Fruit fly (Drosophila melanogaster) whole organism, embryonic: Measurements from ENCODE around the gene CG31223.

Experiments
- Atf-2 ChIP-seq: fragments of 200-800 bp; sonication (Bioruptor generic); optimal IDR thresholded peaks from 2 replicates; lab custom pipeline; 2016; ENCODE audit warnings: missing biosample characterization, missing genetic modification characterization
- Atf6 ChIP-seq: fragments of 200-800 bp; sonication (Bioruptor generic); IDR thresholded peaks from 2 replicates; pipeline ENCODE4 v1.3.6; 2022; ENCODE audit warnings: missing biosample characterization, missing genetic modification characterization
- B-H2 ChIP-seq: fragments of 200-800 bp; sonication (Bioruptor generic); optimal IDR thresholded peaks from 2 replicates; lab custom pipeline; 2018; ENCODE audit warnings: missing biosample characterization, mild to moderate bottlenecking, missing genetic modification characterization
- Blimp-1 ChIP-seq: fragments of 200-800 bp; sonication (Bioruptor generic); optimal IDR thresholded peaks from 3 replicates; lab custom pipeline; 2018; ENCODE audit warnings: missing biosample characterization, missing genetic modification characterization, mild to moderate bottlenecking, moderate library complexity, missing genetic modification reagents
- CG10366 ChIP-seq: fragments of 200-800 bp; sonication (Bioruptor generic); IDR thresholded peaks from 2 replicates; pipeline ENCODE4 v1.3.6; 2022; ENCODE audit warnings: missing biosample characterization, missing genetic modification characterization
- CG10979 ChIP-seq: fragments of 200-800 bp; sonication (Bioruptor generic); optimal IDR thresholded peaks from 2 replicates; lab custom pipeline; 2018; ENCODE audit warnings: missing biosample characterization, mild to moderate bottlenecking, missing genetic modification characterization, moderate library complexity
- CG11504 ChIP-seq: fragments of 200-800 bp; sonication (Bioruptor generic); optimal IDR thresholded peaks from 3 replicates; lab custom pipeline; 2019; ENCODE audit warnings: missing biosample characterization, mild to moderate bottlenecking, missing genetic modification characterization, moderate library complexity
- CG12219 ChIP-seq: fragments of 200-800 bp; sonication (Bioruptor generic); optimal IDR thresholded peaks from 3 replicates; lab custom pipeline; 2018; ENCODE audit warnings: missing biosample characterization, mild to moderate bottlenecking, missing genetic modification characterization
- CG13296 ChIP-seq: fragments of 200-800 bp; sonication (Bioruptor generic); optimal IDR thresholded peaks from 3 replicates; lab custom pipeline; 2018; ENCODE audit warnings: missing biosample characterization, mild to moderate bottlenecking, missing genetic modification characterization
- CG13624 ChIP-seq: fragments of 200-800 bp; sonication (Bioruptor generic); optimal IDR thresholded peaks from 2 replicates; lab custom pipeline; 2016; ENCODE audit warnings: missing biosample characterization, missing genetic modification characterization
- CG15011 ChIP-seq: fragments of 200-800 bp; sonication (Bioruptor generic); optimal IDR thresholded peaks from 3 replicates; lab custom pipeline; 2018; ENCODE audit warnings: missing biosample characterization, mild to moderate bottlenecking, missing genetic modification characterization
- CG17186 ChIP-seq: fragments of 200-800 bp; sonication (Bioruptor generic); optimal IDR thresholded peaks from 3 replicates; lab custom pipeline; 2017; ENCODE audit warnings: missing biosample characterization, missing genetic modification reagents, missing genetic modification characterization
- CG2678 ChIP-seq: fragments of 200-800 bp; sonication (Bioruptor generic); optimal IDR thresholded peaks from 3 replicates; lab custom pipeline; 2019; ENCODE audit warnings: missing biosample characterization, mild to moderate bottlenecking, missing genetic modification characterization, moderate library complexity
- CG2889 ChIP-seq: fragments of 200-800 bp; sonication (Bioruptor generic); IDR thresholded peaks from 3 replicates; pipeline ENCODE4 v1.3.6; 2022; ENCODE audit warnings: missing biosample characterization, missing genetic modification characterization
- CG30020 ChIP-seq: fragments of 200-800 bp; optimal IDR thresholded peaks from 2 replicates; lab custom pipeline; 2019; ENCODE audit warnings: missing biosample characterization, mild to moderate bottlenecking, missing genetic modification characterization, moderate library complexity
- CG31224 ChIP-seq: fragments of 200-800 bp; sonication (Bioruptor generic); IDR thresholded peaks from 2 replicates; pipeline ENCODE4 v1.3.6; 2022; ENCODE audit warnings: missing biosample characterization, missing genetic modification characterization
- CG33213 ChIP-seq: fragments of 200-800 bp; sonication (Bioruptor generic); optimal IDR thresholded peaks from 3 replicates; lab custom pipeline; 2016; ENCODE audit warnings: missing biosample characterization, missing genetic modification characterization
- CG6683 ChIP-seq: fragments of 200-800 bp; sonication (Bioruptor generic); optimal IDR thresholded peaks from 2 replicates; lab custom pipeline; 2017; ENCODE audit warnings: missing biosample characterization, mild to moderate bottlenecking, missing genetic modification characterization, missing genetic modification reagents
- CG7786 ChIP-seq: fragments of 200-800 bp; sonication (Bioruptor generic); optimal IDR thresholded peaks from 2 replicates; lab custom pipeline; 2016; ENCODE audit warnings: missing biosample characterization, missing genetic modification characterization
- CG8281 ChIP-seq: fragments of 200-800 bp; sonication (Bioruptor generic); optimal IDR thresholded peaks from 2 replicates; lab custom pipeline; 2018; ENCODE audit warnings: missing biosample characterization, mild to moderate bottlenecking, missing genetic modification characterization, moderate library complexity
- CG9817 ChIP-seq: fragments of 200-800 bp; sonication (Bioruptor generic); optimal IDR thresholded peaks from 2 replicates; lab custom pipeline; 2018; ENCODE audit warnings: missing biosample characterization, mild to moderate bottlenecking, missing genetic modification characterization, moderate library complexity
- Chrac-16 ChIP-seq: fragments of 200-800 bp; sonication (Bioruptor generic); optimal IDR thresholded peaks from 3 replicates; lab custom pipeline; 2016; ENCODE audit warnings: missing biosample characterization, missing genetic modification characterization
- CkIIα-i1 ChIP-seq: fragments of 200-800 bp; sonication (Bioruptor generic); IDR thresholded peaks from 2 replicates; pipeline ENCODE4 v1.3.6; 2022; ENCODE audit warnings: missing biosample characterization, missing genetic modification characterization
- Dbx ChIP-seq: fragments of 200-800 bp; sonication (Bioruptor generic); IDR thresholded peaks from 3 replicates; pipeline ENCODE4 v1.3.6; 2022; ENCODE audit warnings: missing biosample characterization, missing genetic modification characterization
- Deaf1 ChIP-seq: fragments of 200-800 bp; optimal IDR thresholded peaks from 3 replicates; lab custom pipeline; 2019; ENCODE audit warnings: missing biosample characterization, mild to moderate bottlenecking, missing genetic modification characterization, moderate library complexity
- Elba2 ChIP-seq: fragments of 200-800 bp; sonication (Bioruptor generic); optimal IDR thresholded peaks from 3 replicates; lab custom pipeline; 2016; ENCODE audit warnings: missing biosample characterization, missing genetic modification characterization
- Gsc ChIP-seq: fragments of 200-800 bp; sonication (Bioruptor generic); IDR thresholded peaks from 2 replicates; pipeline ENCODE4 v1.3.6; 2022; ENCODE audit warnings: missing biosample characterization, missing genetic modification characterization
- Mes4 ChIP-seq: fragments of 200-800 bp; sonication (Bioruptor generic); optimal IDR thresholded peaks from 2 replicates; lab custom pipeline; 2016; ENCODE audit warnings: missing biosample characterization, missing genetic modification characterization
- NFAT ChIP-seq: fragments of 200-800 bp; sonication (Bioruptor generic); IDR thresholded peaks from 2 replicates; pipeline ENCODE4 v1.3.6; 2022; ENCODE audit warnings: missing biosample characterization, missing genetic modification characterization
- NfI ChIP-seq: fragments of 200-800 bp; sonication (Bioruptor generic); optimal IDR thresholded peaks from 3 replicates; lab custom pipeline; 2018; ENCODE audit warnings: missing biosample characterization, mild to moderate bottlenecking, missing genetic modification characterization, moderate library complexity
- Ptx1 ChIP-seq: fragments of 200-800 bp; sonication (Bioruptor generic); IDR thresholded peaks from 2 replicates; pipeline ENCODE4 v1.3.6; 2022; ENCODE audit warnings: missing biosample characterization, missing genetic modification characterization
- Ravus ChIP-seq: fragments of 200-800 bp; sonication (Bioruptor generic); IDR thresholded peaks from 2 replicates; pipeline ENCODE4 v1.3.6; 2022; ENCODE audit warnings: missing biosample characterization, missing genetic modification characterization
- Side ChIP-seq: fragments of 200-800 bp; sonication (Bioruptor generic); optimal IDR thresholded peaks from 2 replicates; lab custom pipeline; 2016; ENCODE audit warnings: missing biosample characterization, missing genetic modification characterization
- Vsx1 ChIP-seq: fragments of 200-800 bp; sonication (Bioruptor generic); optimal IDR thresholded peaks from 2 replicates; lab custom pipeline; 2017; ENCODE audit warnings: missing biosample characterization, mild to moderate bottlenecking, missing genetic modification characterization, missing genetic modification reagents
- ase ChIP-seq: fragments of 200-800 bp; sonication (Bioruptor generic); IDR thresholded peaks from 3 replicates; pipeline ENCODE4 v1.3.6; 2022; ENCODE audit warnings: missing biosample characterization, missing genetic modification characterization
- bsh ChIP-seq, 2 experiments: fragments of 200-800 bp; sonication (Bioruptor generic); optimal IDR thresholded peaks; 2 replicates each; lab custom pipeline; 2017 to 2018; ENCODE audit warnings: mild to moderate bottlenecking in 2 of 2, missing biosample characterization in 2 of 2, missing genetic modification characterization in 2 of 2, moderate library complexity in 1 of 2
- dimm ChIP-seq: fragments of 200-800 bp; sonication (Bioruptor generic); IDR thresholded peaks from 2 replicates; pipeline ENCODE4 v1.3.6; 2022; ENCODE audit warnings: missing biosample characterization, missing genetic modification characterization
- fd96Cb ChIP-seq: fragments of 200-800 bp; sonication (Bioruptor generic); optimal IDR thresholded peaks from 2 replicates; lab custom pipeline; 2018; ENCODE audit warnings: missing biosample characterization, mild to moderate bottlenecking, missing genetic modification characterization, moderate library complexity
- grn ChIP-seq: fragments of 200-800 bp; sonication (Bioruptor generic); optimal IDR thresholded peaks from 3 replicates; lab custom pipeline; 2017; ENCODE audit warnings: missing biosample characterization, missing genetic modification characterization
- gsb ChIP-seq: fragments of 200-800 bp; sonication (Bioruptor generic); IDR thresholded peaks from 2 replicates; pipeline ENCODE4 v1.3.6; 2022; ENCODE audit warnings: missing biosample characterization, missing genetic modification characterization
- gsb-n ChIP-seq: fragments of 200-800 bp; sonication (Bioruptor generic); optimal IDR thresholded peaks from 3 replicates; lab custom pipeline; 2018; ENCODE audit warnings: missing biosample characterization, mild to moderate bottlenecking, missing genetic modification characterization
- gt ChIP-seq: fragments of 200-800 bp; sonication (Bioruptor generic); IDR thresholded peaks from 2 replicates; pipeline ENCODE4 v1.3.6; 2022; ENCODE audit warnings: missing biosample characterization, missing genetic modification characterization
- her ChIP-seq: fragments of 200-800 bp; sonication (Bioruptor generic); optimal IDR thresholded peaks from 2 replicates; lab custom pipeline; 2016; ENCODE audit warnings: missing biosample characterization, missing genetic modification characterization
- ind ChIP-seq: fragments of 200-800 bp; sonication (Bioruptor generic); optimal IDR thresholded peaks from 3 replicates; lab custom pipeline; 2016; ENCODE audit warnings: missing biosample characterization, missing genetic modification characterization
- lab ChIP-seq: fragments of 200-800 bp; sonication (Bioruptor generic); optimal IDR thresholded peaks from 3 replicates; lab custom pipeline; 2017; ENCODE audit warnings: missing biosample characterization, missing genetic modification characterization, mild to moderate bottlenecking, moderate library complexity, missing genetic modification reagents
- ranshi ChIP-seq: fragments of 200-800 bp; sonication (Bioruptor generic); IDR thresholded peaks from 2 replicates; pipeline ENCODE4 v1.3.6; 2022; ENCODE audit warnings: missing biosample characterization, missing genetic modification characterization
- shn ChIP-seq: fragments of 200-800 bp; sonication (Bioruptor generic); optimal IDR thresholded peaks from 3 replicates; lab custom pipeline; 2016; ENCODE audit warnings: missing biosample characterization, missing genetic modification characterization
- sim ChIP-seq: fragments of 200-800 bp; sonication (Bioruptor generic); IDR thresholded peaks from 2 replicates; pipeline ENCODE4 v1.3.6; 2022; ENCODE audit warnings: missing biosample characterization, missing genetic modification characterization
- stc ChIP-seq: fragments of 200-800 bp; sonication (Bioruptor generic); IDR thresholded peaks from 2 replicates; pipeline ENCODE4 v1.3.6; 2022; ENCODE audit warnings: missing biosample characterization, missing genetic modification characterization
- tap ChIP-seq: fragments of 200-800 bp; optimal IDR thresholded peaks from 3 replicates; lab custom pipeline; 2019; ENCODE audit warnings: missing biosample characterization, mild to moderate bottlenecking, missing genetic modification characterization, moderate library complexity
- unpg ChIP-seq: fragments of 200-800 bp; sonication (Bioruptor generic); optimal IDR thresholded peaks from 3 replicates; lab custom pipeline; 2018; ENCODE audit warnings: missing biosample characterization, mild to moderate bottlenecking, missing genetic modification characterization, moderate library complexity
- vfl ChIP-seq: fragments of 200-800 bp; sonication (Bioruptor generic); optimal IDR thresholded peaks from 2 replicates; lab custom pipeline; 2016; ENCODE audit warnings: missing biosample characterization, missing genetic modification characterization

The CG31223 gene

dm6 chr3R:20833664-20834063, 2.7 kb downstream of the CG31223 start (continued):
- peak; percentile 2 for TF ChIP-seq CG2678 (tag; lab: Kevin White, UChicago)
- TF ChIP-seq Deaf1 (tag; lab: Kevin White, UChicago) = no peak
- TF ChIP-seq CG6683 = no peak
- no peak for TF ChIP-seq Ravus
- no peak for TF ChIP-seq B-H2 (GFP tag; lab: Kevin White, UChicago)
- no peak for TF ChIP-seq CG33213
- no peak for TF ChIP-seq CG7786 (GFP tag; lab: Kevin White, UChicago)
- peak; percentile 2 for TF ChIP-seq Atf-2 (GFP tag; lab: Kevin White, UChicago)
- TF ChIP-seq CG12219 = no peak
- TF ChIP-seq ase = no peak
- TF ChIP-seq shn (GFP tag; lab: Kevin White, UChicago) = peak; percentile 18
- TF ChIP-seq sim (GFP tag; lab: Robert Waterston, UW) = peak; percentile 29; the same call in 1 of the 2 replicates
- no peak for TF ChIP-seq Gsc (GFP tag; lab: Robert Waterston, UW)
- 0 out of 3 replicates have a peak, but pooled peaks have one; percentile 17 for TF ChIP-seq CG2889 (GFP tag; lab: Robert Waterston, UW)
- TF ChIP-seq CG8281 = no peak
- no peak for TF ChIP-seq NFAT (GFP tag; lab: Robert Waterston, UW)
- TF ChIP-seq dimm (GFP tag; lab: Robert Waterston, UW) = 0 out of 2 replicates have a peak, but pooled peaks have one; percentile 36
- TF ChIP-seq her (GFP tag; lab: Kevin White, UChicago) = no peak
- TF ChIP-seq grn = no peak
- TF ChIP-seq vfl (GFP tag; lab: Kevin White, UChicago) = no peak
- no peak for TF ChIP-seq Dbx (GFP tag; lab: Robert Waterston, UW)
- peak; percentile 43 for TF ChIP-seq CG10366
- TF ChIP-seq gt (GFP tag; lab: Robert Waterston, UW) = no peak
- TF ChIP-seq gsb-n (tag; lab: Kevin White, UChicago) = peak; percentile 10
- peak; percentile 37 for TF ChIP-seq CG10979
- no peak for TF ChIP-seq CkIIα-i1 (GFP tag; lab: Robert Waterston, UW)
- TF ChIP-seq ind (GFP tag; lab: Kevin White, UChicago) = peak; percentile 46
- peak; percentile 24 for TF ChIP-seq fd96Cb (tag; lab: Kevin White, UChicago)
- TF ChIP-seq CG13624 (GFP tag; lab: Kevin White, UChicago) = no peak
- TF ChIP-seq tap = no peak
- no peak for TF ChIP-seq gsb (GFP tag; lab: Robert Waterston, UW)
- TF ChIP-seq CG11504 = peak; percentile 48
- no peak for TF ChIP-seq ranshi (GFP tag; lab: Robert Waterston, UW)
- TF ChIP-seq Blimp-1 = peak; percentile 32
- no peak for TF ChIP-seq CG15011 (GFP tag; lab: Kevin White, UChicago)
- TF ChIP-seq Mes4 (GFP tag; lab: Kevin White, UChicago) = peak; percentile 9
- TF ChIP-seq CG17186 (GFP tag; lab: Kevin White, UChicago) = no peak
- TF ChIP-seq stc (GFP tag; lab: Robert Waterston, UW) = peak; percentile 48; the same call in 1 of the 2 replicates
- TF ChIP-seq CG13296 (GFP tag; lab: Kevin White, UChicago) = no peak
- peak; percentile 38; the same call in 1 of the 2 replicates for TF ChIP-seq Ptx1
- TF ChIP-seq Side (GFP tag; lab: Kevin White, UChicago) = no peak
- peak in 1 of 2 experiments; percentile 55 for TF ChIP-seq bsh (GFP tag; optimal IDR thresholded peaks at IDR 0.05; lab: Kevin White, UChicago)
- TF ChIP-seq Vsx1 (GFP tag; lab: Kevin White, UChicago) = no peak
- peak; percentile 33 for TF ChIP-seq unpg
- TF ChIP-seq lab = no peak
- TF ChIP-seq CG9817 (tag; lab: Kevin White, UChicago) = no peak
- TF ChIP-seq CG31224 (GFP tag; lab: Robert Waterston, UW) = no peak
- no peak for TF ChIP-seq CG30020 (tag; lab: Kevin White, UChicago)
- TF ChIP-seq Chrac-16 (GFP tag; lab: Kevin White, UChicago) = peak; percentile 10
- peak; percentile 29 for TF ChIP-seq NfI
- TF ChIP-seq Atf6 (GFP tag; lab: Robert Waterston, UW) = peak; percentile 32; the same call in 1 of the 2 replicates
- no peak for TF ChIP-seq Elba2
